Worm (Caenorhabditis elegans) whole organism, L4 larva: ENCODE results near the gene Y58A7A.1.

Experiments
- F10B5.3 ChIP-seq: sonication (generic microtip); optimal IDR thresholded peaks from 2 replicates; lab custom pipeline; 2016; ENCODE audit warnings: mild to moderate bottlenecking, missing genetic modification characterization, missing compliant biosample characterization
- F37D6.2 ChIP-seq: sonication (generic microtip); optimal IDR thresholded peaks from 2 replicates; lab custom pipeline; 2016; ENCODE audit warnings: mild to moderate bottlenecking, missing genetic modification characterization, missing compliant biosample characterization
- F49E8.2 ChIP-seq: sonication (generic microtip); optimal IDR thresholded peaks from 2 replicates; lab custom pipeline; 2016; ENCODE audit warnings: missing compliant biosample characterization, mild to moderate bottlenecking, missing genetic modification characterization, borderline replicate concordance
- R02D3.7 ChIP-seq: fragments of 150-350 bp; sonication (generic microtip); optimal IDR thresholded peaks from 3 replicates; lab custom pipeline; 2014; ENCODE audit warnings: missing biosample characterization, missing genetic modification characterization
- T20F7.1 ChIP-seq: fragments of 200-800 bp; sonication (Bioruptor generic); optimal IDR thresholded peaks from 2 replicates; lab custom pipeline; 2018; ENCODE audit warnings: mild to moderate bottlenecking, missing genetic modification characterization, missing compliant biosample characterization
- Y105C5A.15 ChIP-seq: fragments of 200-800 bp; sonication (Bioruptor generic); IDR thresholded peaks from 2 replicates; pipeline ENCODE4 v1.3.6; 2022; ENCODE audit warnings: missing genetic modification characterization, missing compliant biosample characterization
- Y75B8A.6 ChIP-seq: fragments of 200-800 bp; sonication (Bioruptor generic); IDR thresholded peaks from 2 replicates; pipeline ENCODE4 v1.3.6; 2022; ENCODE audit warnings: missing genetic modification reagents, missing genetic modification characterization, missing compliant biosample characterization
- ceh-20 ChIP-seq: fragments of 200-800 bp; sonication (Bioruptor generic); IDR thresholded peaks from 2 replicates; pipeline ENCODE4 v1.3.6; 2022; ENCODE audit warnings: missing genetic modification reagents, missing genetic modification characterization, missing compliant biosample characterization
- ceh-32 ChIP-seq: sonication (generic microtip); optimal IDR thresholded peaks from 2 replicates; lab custom pipeline; 2016; ENCODE audit warnings: mild to moderate bottlenecking, missing genetic modification characterization, missing compliant biosample characterization; ENCODE audit not compliant: poor library complexity
- ceh-82 ChIP-seq: sonication (generic microtip); optimal IDR thresholded peaks from 2 replicates; lab custom pipeline; 2017; ENCODE audit warnings: missing biosample characterization, missing genetic modification characterization
- ces-1 ChIP-seq: fragments of 150-350 bp; sonication (generic microtip); optimal IDR thresholded peaks from 4 replicates; lab custom pipeline; 2014; ENCODE audit warnings: missing biosample characterization, missing genetic modification reagents, missing genetic modification characterization
- daf-12 ChIP-seq: fragments of 150-350 bp; optimal IDR thresholded peaks from 2 replicates; lab custom pipeline; 2014; ENCODE audit warnings: missing biosample characterization, missing genetic modification reagents, missing genetic modification characterization
- daf-16 ChIP-seq, 3 experiments: sonication (generic microtip); optimal IDR thresholded peaks; 2 replicates each; lab custom pipeline; 2016 to 2017; ENCODE audit warnings: missing genetic modification characterization in 3 of 3, missing genetic modification reagents in 3 of 3, mild to moderate bottlenecking in 2 of 3, missing compliant biosample characterization in 2 of 3, missing biosample characterization in 1 of 3, moderate library complexity in 1 of 3
- dmd-9 ChIP-seq: fragments of 200-800 bp; sonication (Bioruptor generic); IDR thresholded peaks from 2 replicates; pipeline ENCODE4 v1.3.6; 2022; ENCODE audit warnings: missing genetic modification reagents, missing genetic modification characterization, missing compliant biosample characterization
- dpl-1 ChIP-seq: fragments of 150-350 bp; optimal IDR thresholded peaks from 2 replicates; lab custom pipeline; 2014; ENCODE audit warnings: missing biosample characterization, missing genetic modification reagents, missing genetic modification characterization
- egl-27 ChIP-seq: sonication (generic microtip); optimal IDR thresholded peaks from 3 replicates; lab custom pipeline; 2017; ENCODE audit warnings: missing biosample characterization, missing genetic modification reagents, missing genetic modification characterization
- egl-43 ChIP-seq: fragments of 200-800 bp; sonication (Bioruptor generic); IDR thresholded peaks from 2 replicates; pipeline ENCODE4 v1.3.6; 2022; ENCODE audit warnings: missing genetic modification reagents, missing genetic modification characterization, missing compliant biosample characterization
- fos-1 ChIP-seq: fragments of 150-350 bp; optimal IDR thresholded peaks from 2 replicates; lab custom pipeline; 2014; ENCODE audit warnings: missing biosample characterization, missing genetic modification characterization
- gei-8 ChIP-seq: fragments of 200-800 bp; sonication (Bioruptor generic); optimal IDR thresholded peaks from 2 replicates; lab custom pipeline; 2018; ENCODE audit warnings: mild to moderate bottlenecking, missing genetic modification characterization, missing compliant biosample characterization
- hif-1 ChIP-seq, 2 experiments: sonication (generic microtip); optimal IDR thresholded peaks; 2 replicates each; lab custom pipeline; 2016 to 2017; ENCODE audit warnings: missing compliant biosample characterization in 2 of 2, missing genetic modification characterization in 2 of 2, missing genetic modification reagents in 2 of 2, missing genotype in 2 of 2, mild to moderate bottlenecking in 1 of 2
- lin-1 ChIP-seq: fragments of 200-800 bp; sonication (Bioruptor generic); IDR thresholded peaks from 2 replicates; pipeline ENCODE4 v1.3.6; 2022; ENCODE audit warnings: missing genetic modification reagents, missing genetic modification characterization, missing compliant biosample characterization
- lin-13 ChIP-seq: fragments of 150-350 bp; optimal IDR thresholded peaks from 2 replicates; lab custom pipeline; 2014; ENCODE audit warnings: missing biosample characterization, missing genetic modification reagents, missing genetic modification characterization
- lin-29 ChIP-seq: fragments of 200-800 bp; sonication (Bioruptor generic); IDR thresholded peaks from 2 replicates; pipeline ENCODE4 v1.3.6; 2022; ENCODE audit warnings: missing genetic modification reagents, missing genetic modification characterization, missing compliant biosample characterization
- lin-39 ChIP-seq: fragments of 150-350 bp; optimal IDR thresholded peaks from 2 replicates; lab custom pipeline; 2014; ENCODE audit warnings: missing biosample characterization, missing genetic modification reagents, missing genetic modification characterization
- madf-5 ChIP-seq, 2 experiments: fragments of 200-800 bp; sonication (Bioruptor generic); IDR thresholded peaks; 2 replicates each; pipeline ENCODE4 v1.3.6; 2022; ENCODE audit warnings: missing compliant biosample characterization in 2 of 2, missing genetic modification characterization in 2 of 2
- madf-9 ChIP-seq: fragments of 200-800 bp; sonication (Bioruptor generic); conservative IDR thresholded peaks from 2 replicates; pipeline ENCODE4 v1.3.6; 2022; ENCODE audit warnings: missing genetic modification reagents, missing genetic modification characterization, missing compliant biosample characterization
- mdl-1 ChIP-seq, 2 experiments: fragments of 150-350 bp in 1 of 2; sonication (generic microtip) in 1 of 2; optimal IDR thresholded peaks; 2 replicates each; lab custom pipeline; 2014 to 2017; ENCODE audit warnings: missing biosample characterization in 2 of 2, missing genetic modification characterization in 2 of 2
- mdt-29 ChIP-seq: fragments of 200-800 bp; sonication (Bioruptor generic); IDR thresholded peaks from 2 replicates; pipeline ENCODE4 v1.3.6; 2022; ENCODE audit warnings: missing genetic modification reagents, missing genetic modification characterization, missing compliant biosample characterization
- mep-1 ChIP-seq: fragments of 150-350 bp; sonication (generic microtip); optimal IDR thresholded peaks from 3 replicates; lab custom pipeline; 2014; ENCODE audit warnings: missing biosample characterization, missing genetic modification characterization
- mes-2 ChIP-seq: sonication (generic microtip); optimal IDR thresholded peaks from 2 replicates; lab custom pipeline; 2016; ENCODE audit warnings: missing genotype, mild to moderate bottlenecking, missing genetic modification characterization, missing compliant biosample characterization; ENCODE audit not compliant: poor library complexity, severe bottlenecking
- mxl-2 ChIP-seq: fragments of 200-800 bp; sonication (Bioruptor generic); conservative IDR thresholded peaks from 2 replicates; pipeline ENCODE4 v1.3.6; 2022; ENCODE audit warnings: missing genetic modification reagents, missing genetic modification characterization, missing compliant biosample characterization
- mxl-3 ChIP-seq: fragments of 200-800 bp; sonication (Bioruptor generic); optimal IDR thresholded peaks from 2 replicates; lab custom pipeline; 2018; ENCODE audit warnings: mild to moderate bottlenecking, missing genetic modification characterization, missing compliant biosample characterization
- nhr-11 ChIP-seq: fragments of 150-350 bp; optimal IDR thresholded peaks from 2 replicates; lab custom pipeline; 2014; ENCODE audit warnings: missing biosample characterization, missing genetic modification characterization
- nhr-25 ChIP-seq: sonication (generic microtip); optimal IDR thresholded peaks from 2 replicates; lab custom pipeline; 2017; ENCODE audit warnings: missing genetic modification characterization, mild to moderate bottlenecking, missing compliant biosample characterization, antibody characterized with exemption, moderate library complexity, borderline replicate concordance; ENCODE audit not compliant: insufficient read depth
- nhr-28 ChIP-seq: fragments of 150-350 bp; optimal IDR thresholded peaks from 2 replicates; lab custom pipeline; 2014; ENCODE audit warnings: missing biosample characterization, missing genetic modification characterization
- nhr-76 ChIP-seq: fragments of 150-350 bp; optimal IDR thresholded peaks from 2 replicates; lab custom pipeline; 2014; ENCODE audit warnings: missing biosample characterization, missing genetic modification characterization
- nhr-77 ChIP-seq: fragments of 150-350 bp; optimal IDR thresholded peaks from 2 replicates; lab custom pipeline; 2014; ENCODE audit warnings: missing biosample characterization, missing genetic modification characterization
- php-3 ChIP-seq: fragments of 200-800 bp; sonication (Bioruptor generic); IDR thresholded peaks from 2 replicates; pipeline ENCODE4 v1.3.6; 2022; ENCODE audit warnings: missing genetic modification reagents, missing genetic modification characterization, missing compliant biosample characterization
- rbr-2 ChIP-seq: sonication (generic microtip); optimal IDR thresholded peaks from 2 replicates; lab custom pipeline; 2016; ENCODE audit warnings: missing genotype, missing genetic modification characterization, missing compliant biosample characterization
- saeg-2 ChIP-seq: fragments of 200-800 bp; sonication (Bioruptor generic); IDR thresholded peaks from 2 replicates; pipeline ENCODE4 v1.3.6; 2022; ENCODE audit warnings: missing genetic modification reagents, missing genetic modification characterization, missing compliant biosample characterization
- set-16 ChIP-seq: fragments of 200-800 bp; sonication (Bioruptor generic); IDR thresholded peaks from 2 replicates; pipeline ENCODE4 v1.3.6; 2022; ENCODE audit warnings: missing genetic modification reagents, missing genetic modification characterization, missing compliant biosample characterization
- skn-1 ChIP-seq: fragments of 150-350 bp; optimal IDR thresholded peaks from 2 replicates; lab custom pipeline; 2014; ENCODE audit warnings: missing biosample characterization, missing genetic modification characterization
- snpc-1.2 ChIP-seq: fragments of 200-800 bp; sonication (Bioruptor generic); IDR thresholded peaks from 2 replicates; pipeline ENCODE4 v1.3.6; 2022; ENCODE audit warnings: missing genetic modification reagents, missing genetic modification characterization, missing compliant biosample characterization
- snpc-4 ChIP-seq: fragments of 150-350 bp; optimal IDR thresholded peaks from 2 replicates; lab custom pipeline; 2014; ENCODE audit warnings: missing biosample characterization, missing genetic modification characterization
- spr-1 ChIP-seq: sonication (generic microtip); optimal IDR thresholded peaks from 2 replicates; lab custom pipeline; 2016; ENCODE audit warnings: mild to moderate bottlenecking, missing genetic modification characterization, missing compliant biosample characterization
- spr-3 ChIP-seq: fragments of 200-800 bp; sonication (Bioruptor generic); optimal IDR thresholded peaks from 2 replicates; lab custom pipeline; 2018; ENCODE audit warnings: mild to moderate bottlenecking, missing genetic modification characterization, missing compliant biosample characterization
- tag-97 ChIP-seq: fragments of 200-800 bp; sonication (Bioruptor generic); IDR thresholded peaks from 2 replicates; pipeline ENCODE4 v1.3.6; 2022; ENCODE audit warnings: missing genetic modification characterization, missing compliant biosample characterization
- zip-11 ChIP-seq: fragments of 200-800 bp; sonication (Bioruptor generic); IDR thresholded peaks from 2 replicates; pipeline ENCODE4 v1.3.6; 2022; ENCODE audit warnings: missing genetic modification characterization, missing compliant biosample characterization
- zip-2 ChIP-seq: fragments of 150-350 bp; optimal IDR thresholded peaks from 2 replicates; lab custom pipeline; 2014; ENCODE audit warnings: missing biosample characterization, missing genetic modification characterization
- ztf-11 ChIP-seq: fragments of 150-350 bp; optimal IDR thresholded peaks from 2 replicates; lab custom pipeline; 2014; ENCODE audit warnings: missing biosample characterization, missing genetic modification characterization
- ztf-7 ChIP-seq: fragments of 150-350 bp; optimal IDR thresholded peaks from 2 replicates; lab custom pipeline; 2014; ENCODE audit warnings: missing biosample characterization, missing genetic modification characterization

The Y58A7A.1 gene

ce11 chrV:5086919-5087404 lies 17.6 kb upstream of the Y58A7A.1 start, which contains the start of gene Y58A7A.5 (continued):
- TF ChIP-seq rbr-2 (no peak), ces-1 (no peak), mdt-29 (GFP tag; lab: Robert Waterston, UW) (no peak), fos-1 (tag; lab: Kevin White, UChicago) (no peak), mes-2 (tag; lab: Kevin White, UChicago) (no peak), zip-11 (GFP tag; lab: Robert Waterston, UW) (no peak), F49E8.2 (no peak), ceh-32 (tag; lab: Kevin White, UChicago) (no peak), dmd-9 (no peak), daf-12 (no peak), set-16 (no peak), nhr-76 (tag; lab: Kevin White, UChicago) (no peak), ztf-11 (tag; lab: Kevin White, UChicago) (no peak), madf-5 (GFP tag; IDR thresholded peaks at IDR 0.05; lab: Robert Waterston, UW) (no peak), spr-3 (no peak), mxl-3 (GFP tag; lab: Kevin White, UChicago) (no peak), nhr-28 (peak; percentile 64), tag-97 (GFP tag; lab: Robert Waterston, UW) (no peak), F10B5.3 (tag; lab: Kevin White, UChicago) (no peak), saeg-2 (no peak), dpl-1 (GFP tag; lab: Kevin White, UChicago) (peak; percentile 28), zip-2 (peak; percentile 98), lin-13 (GFP tag; lab: Kevin White, UChicago) (no peak), nhr-25 (no peak), mxl-2 (GFP tag; lab: Robert Waterston, UW) (no peak), ceh-20 (GFP tag; lab: Robert Waterston, UW) (no peak), egl-27 (tag; lab: Kevin White, UChicago) (no peak), spr-1 (tag; lab: Kevin White, UChicago) (no peak), F37D6.2 (no peak), gei-8 (GFP tag; lab: Kevin White, UChicago) (no peak), egl-43 (GFP tag; lab: Robert Waterston, UW) (no peak), ceh-82 (no peak), lin-29 (GFP tag; lab: Robert Waterston, UW) (no peak), Y105C5A.15 (no peak), T20F7.1 (peak; percentile 49), ztf-7 (tag; lab: Kevin White, UChicago) (no peak), lin-39 (tag; lab: Kevin White, UChicago) (no peak), Y75B8A.6 (GFP tag; lab: Robert Waterston, UW) (no peak), madf-9 (GFP tag; lab: Robert Waterston, UW) (no peak), skn-1 (tag; lab: Kevin White, UChicago) (no peak), R02D3.7 (tag; lab: Kevin White, UChicago) (no peak), mdl-1 (tag; optimal IDR thresholded peaks at IDR 0.05; lab: Kevin White, UChicago) (no peak), hif-1 (tag; optimal IDR thresholded peaks at IDR 0.05; lab: Kevin White, UChicago) (peak in 1 of 2 experiments; percentile 39), php-3 (GFP tag; lab: Robert Waterston, UW) (no peak), mep-1 (peak; percentile 35), snpc-4 (tag; lab: Kevin White, UChicago) (no peak), lin-1 (GFP tag; lab: Robert Waterston, UW) (no peak), nhr-77 (no peak), nhr-11 (tag; lab: Kevin White, UChicago) (no peak), snpc-1.2 (GFP tag; lab: Robert Waterston, UW) (no peak), daf-16 (GFP tag; optimal IDR thresholded peaks at IDR 0.05; lab: Kevin White, UChicago) (peak in 1 of 2 experiments; percentile 54), daf-16 (tag; optimal IDR thresholded peaks at IDR 0.05; lab: Kevin White, UChicago) (no peak)
